Worm (Caenorhabditis elegans): ENCODE results near the gene twk-49.
A peak's percentile ranks its signal among the peaks of the same experiment; 100 is the strongest.

Gene twk-49

DNA sequence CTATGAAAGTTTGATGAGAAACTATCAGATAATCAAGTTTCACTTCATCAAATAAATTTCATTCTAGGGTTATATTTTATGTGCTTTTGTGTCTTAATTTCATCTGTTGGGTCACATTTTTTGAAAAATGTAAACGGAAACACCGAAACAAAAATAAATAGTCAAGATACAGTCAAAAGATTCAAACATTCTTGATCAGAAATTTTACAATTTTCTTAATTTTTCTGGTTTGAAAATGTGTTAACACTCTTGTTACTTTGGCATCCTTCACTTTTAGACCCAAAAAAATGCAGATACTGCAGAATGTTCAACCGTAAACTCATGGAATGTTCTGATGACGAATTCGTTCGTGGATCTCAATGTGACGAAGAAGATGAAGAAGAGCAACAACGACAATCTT, 44.3 kb downstream of the twk-49 start, which contains the start of gene aptf-1:
Gene aptf-1 (plus strand): TSS at position 301 of the 400 bp plus-strand sequence.
- no peak for TF ChIP-seq nhr-25 (tag; optimal IDR thresholded peaks at IDR 0.05)
- TF ChIP-seq ztf-4 (tag; optimal IDR thresholded peaks at IDR 0.05) = no peak
- TF ChIP-seq nhr-23 (tag; optimal IDR thresholded peaks at IDR 0.05) = no peak
- no peak for TF ChIP-seq ZK546.5 (tag; optimal IDR thresholded peaks at IDR 0.05)
- no peak for TF ChIP-seq ceh-82 (tag; optimal IDR thresholded peaks at IDR 0.05)
- TF ChIP-seq zag-1 (tag; optimal IDR thresholded peaks at IDR 0.05) = no peak
- no peak for TF ChIP-seq R02D3.7 (tag; optimal IDR thresholded peaks at IDR 0.05)
- TF ChIP-seq elt-1 (tag; optimal IDR thresholded peaks at IDR 0.05) = no peak
- TF ChIP-seq nhr-12 (tag; optimal IDR thresholded peaks at IDR 0.05) = no peak
- TF ChIP-seq dmd-4 (tag; optimal IDR thresholded peaks at IDR 0.05) = no peak
- no peak for TF ChIP-seq elt-3 (tag; optimal IDR thresholded peaks at IDR 0.05)

ce11 chrII:6453341-6453806, 45.6 kb downstream of the twk-49 start, which contains the start of gene atg-16.2:
Gene atg-16.2, minus strand, starts transcription at chrII:6453391.
- TF ChIP-seq Y55F3AM.14 (GFP tag; optimal IDR thresholded peaks at IDR 0.05) (no peak), unc-55 (GFP tag; optimal IDR thresholded peaks at IDR 0.05) (peak; percentile 74), gmeb-1 (tag; optimal IDR thresholded peaks at IDR 0.05) (no peak), nhr-21 (tag; optimal IDR thresholded peaks at IDR 0.05) (peak; percentile 2), nhr-129 (tag; optimal IDR thresholded peaks at IDR 0.05) (peak; percentile 79), ZK546.5 (tag; optimal IDR thresholded peaks at IDR 0.05) (no peak), C34F6.9 (tag; optimal IDR thresholded peaks at IDR 0.05) (peak; percentile 78), nhr-25 (tag; optimal IDR thresholded peaks at IDR 0.05) (no peak), F13H6.1 (tag; optimal IDR thresholded peaks at IDR 0.05) (peak; percentile 30), snpc-4 (tag; optimal IDR thresholded peaks at IDR 0.05) (peak; percentile 14), nhr-77 (tag; optimal IDR thresholded peaks at IDR 0.05) (no peak), zag-1 (tag; optimal IDR thresholded peaks at IDR 0.05) (no peak), fos-1 (tag; optimal IDR thresholded peaks at IDR 0.05) (peak; percentile 8), ztf-1 (GFP tag; conservative IDR thresholded peaks at IDR 0.05) (no peak), nhr-23 (tag; optimal IDR thresholded peaks at IDR 0.05) (no peak), lin-13 (GFP tag; optimal IDR thresholded peaks at IDR 0.05) (peak; percentile 55), crh-2 (tag; optimal IDR thresholded peaks at IDR 0.05) (peak; percentile 44), nhr-6 (tag; optimal IDR thresholded peaks at IDR 0.05) (no peak), dmd-4 (tag; optimal IDR thresholded peaks at IDR 0.05) (no peak), mab-5 (tag; optimal IDR thresholded peaks at IDR 0.05) (peak; percentile 31), lsy-2 (tag; optimal IDR thresholded peaks at IDR 0.05) (peak in 1 of 2 experiments; percentile 76), sma-9 (GFP tag; optimal IDR thresholded peaks at IDR 0.05) (peak; percentile 33), sma-9 (tag; optimal IDR thresholded peaks at IDR 0.05) (no peak), ztf-11 (tag; optimal IDR thresholded peaks at IDR 0.05) (no peak), skn-1 (tag; optimal IDR thresholded peaks at IDR 0.05) (no peak), lin-11 (tag; optimal IDR thresholded peaks at IDR 0.05) (peak; percentile 9), nhr-11 (tag; optimal IDR thresholded peaks at IDR 0.05) (no peak)

ce11 chrII:6449656-6450055, 49.3 kb downstream of the twk-49 start, which contains the start of gene nhr-22:
Gene nhr-22, minus strand, starts transcription at chrII:6449792.
- TF ChIP-seq nhr-237 (tag; optimal IDR thresholded peaks at IDR 0.05) = no peak
- TF ChIP-seq gmeb-1 (tag; optimal IDR thresholded peaks at IDR 0.05) = no peak
- TF ChIP-seq ztf-4 (tag; optimal IDR thresholded peaks at IDR 0.05) = no peak
- TF ChIP-seq fos-1 (tag; optimal IDR thresholded peaks at IDR 0.05) = peak; percentile 62
- TF ChIP-seq nhr-6 (tag; optimal IDR thresholded peaks at IDR 0.05) = no peak
- no peak for TF ChIP-seq nhr-25 (tag; optimal IDR thresholded peaks at IDR 0.05)
- TF ChIP-seq blmp-1 (tag; optimal IDR thresholded peaks at IDR 0.05; ENCODE audit: insufficient read depth) = peak; percentile 24
- no peak for TF ChIP-seq unc-62 (GFP tag; optimal IDR thresholded peaks at IDR 0.05)
- no peak for TF ChIP-seq crh-2 (tag; optimal IDR thresholded peaks at IDR 0.05)
- TF ChIP-seq ztf-1 (GFP tag; conservative IDR thresholded peaks at IDR 0.05) = no peak
- TF ChIP-seq nhr-10 (tag; optimal IDR thresholded peaks at IDR 0.05) = no peak
- TF ChIP-seq skn-1 (tag; optimal IDR thresholded peaks at IDR 0.05) = no peak
- TF ChIP-seq zag-1 (tag; optimal IDR thresholded peaks at IDR 0.05) = no peak

DNA sequence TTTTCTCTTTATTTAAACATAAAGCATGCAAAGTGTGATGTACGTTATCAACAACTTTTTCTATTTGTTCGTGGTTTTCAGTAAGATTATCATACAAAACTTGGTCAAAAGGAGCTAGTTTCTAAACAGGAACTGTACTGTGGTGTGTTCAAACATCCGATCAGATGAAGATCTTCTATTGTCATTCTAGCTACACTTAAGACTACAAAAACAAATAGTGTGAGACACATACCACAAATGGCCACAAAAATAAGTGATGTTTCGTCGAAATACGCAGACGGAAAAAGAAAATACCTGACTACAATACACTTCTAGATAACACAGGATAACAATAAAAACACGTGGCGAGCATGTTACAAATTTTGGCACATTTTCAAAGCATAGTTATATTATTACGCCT, 50.3 kb downstream of the twk-49 start:
- TF ChIP-seq nhr-25 (tag; optimal IDR thresholded peaks at IDR 0.05) (peak; percentile 47), snpc-4 (tag; optimal IDR thresholded peaks at IDR 0.05) (no peak), nhr-12 (tag; optimal IDR thresholded peaks at IDR 0.05) (no peak), ztf-4 (tag; optimal IDR thresholded peaks at IDR 0.05) (no peak), elt-3 (tag; optimal IDR thresholded peaks at IDR 0.05) (no peak), sma-9 (GFP tag; optimal IDR thresholded peaks at IDR 0.05) (no peak), sma-9 (tag; optimal IDR thresholded peaks at IDR 0.05) (no peak), fos-1 (tag; optimal IDR thresholded peaks at IDR 0.05) (peak; percentile 59), egl-27 (tag; optimal IDR thresholded peaks at IDR 0.05) (no peak), elt-1 (tag; optimal IDR thresholded peaks at IDR 0.05) (no peak), nhr-6 (tag; optimal IDR thresholded peaks at IDR 0.05) (no peak), crh-2 (tag; optimal IDR thresholded peaks at IDR 0.05) (peak; percentile 27)
